Fruit fly (Drosophila melanogaster) whole organism, wandering third instar larva: ENCODE data around the gene CG13053.

Experiments used
- CG32264 ChIP-seq: fragments of 200-800 bp; sonication (Bioruptor generic); optimal IDR thresholded peaks from 2 replicates; lab custom pipeline; 2016; ENCODE audit warnings: missing biosample characterization, missing genetic modification characterization
- Hr78 ChIP-seq: fragments of >200 bp; optimal IDR thresholded peaks from 2 replicates; lab custom pipeline; 2017; ENCODE audit warnings: missing biosample characterization, missing genetic modification characterization
- OdsH ChIP-seq: fragments of 200-800 bp; sonication (Bioruptor generic); optimal IDR thresholded peaks from 2 replicates; lab custom pipeline; 2016; ENCODE audit warnings: missing biosample characterization, mild to moderate bottlenecking, missing genetic modification characterization
- ey ChIP-seq: fragments of 200-800 bp; sonication (Bioruptor generic); optimal IDR thresholded peaks from 2 replicates; lab custom pipeline; 2016; ENCODE audit warnings: missing biosample characterization, missing genetic modification characterization
- usp ChIP-seq: fragments of >200 bp; optimal IDR thresholded peaks from 2 replicates; lab custom pipeline; 2017; ENCODE audit warnings: missing biosample characterization, missing genetic modification characterization

dm6 chr3L:16269092-16269491 is 9.6 kb upstream of the CG13053 start, which contains the start of gene CG13068:
- TF ChIP-seq Hr78 (GFP tag; lab: Kevin White, UChicago) (no peak), CG32264 (GFP tag; lab: Kevin White, UChicago) (no peak), ey (GFP tag; lab: Kevin White, UChicago) (no peak), usp (GFP tag; lab: Kevin White, UChicago) (no peak), OdsH (no peak)
